Fruit fly (Drosophila melanogaster) whole organism, prepupa: ENCODE data around the gene CG7492.

ENCODE experiments used
- Blimp-1 ChIP-seq: fragments of 200-800 bp; sonication (Bioruptor generic); optimal IDR thresholded peaks from 3 replicates; lab custom pipeline; 2017; ENCODE audit warnings: missing biosample characterization, missing genetic modification characterization, mild to moderate bottlenecking, moderate library complexity, missing genetic modification reagents
- CG10631 ChIP-seq: fragments of 200-800 bp; sonication (Bioruptor generic); optimal IDR thresholded peaks from 2 replicates; lab custom pipeline; 2016; ENCODE audit warnings: missing biosample characterization, missing genetic modification characterization
- CG10669 ChIP-seq: fragments of 200-800 bp; sonication (Bioruptor generic); optimal IDR thresholded peaks from 3 replicates; lab custom pipeline; 2018; ENCODE audit warnings: missing biosample characterization, mild to moderate bottlenecking, missing genetic modification characterization, moderate library complexity
- CG11294 ChIP-seq: fragments of 200-800 bp; sonication (Bioruptor generic); IDR thresholded peaks from 2 replicates; pipeline ENCODE4 v1.3.6; 2022; ENCODE audit warnings: missing biosample characterization, missing genetic modification characterization
- CG11762 ChIP-seq: fragments of 200-800 bp; sonication (Bioruptor generic); optimal IDR thresholded peaks from 3 replicates; lab custom pipeline; 2016; ENCODE audit warnings: missing biosample characterization, missing genetic modification characterization; ENCODE audit not compliant: insufficient read depth
- CG11902 ChIP-seq: fragments of 200-800 bp; sonication (Bioruptor generic); optimal IDR thresholded peaks from 3 replicates; lab custom pipeline; 2016; ENCODE audit warnings: missing biosample characterization, missing genetic modification characterization
- CG1621 ChIP-seq: fragments of 200-800 bp; sonication (Bioruptor generic); optimal IDR thresholded peaks from 3 replicates; lab custom pipeline; 2018; ENCODE audit warnings: missing biosample characterization, mild to moderate bottlenecking, missing genetic modification characterization
- CG16779 ChIP-seq: fragments of 200-800 bp; sonication (Bioruptor generic); optimal IDR thresholded peaks from 3 replicates; lab custom pipeline; 2017; ENCODE audit warnings: missing biosample characterization, mild to moderate bottlenecking, missing genetic modification characterization
- CG3032 ChIP-seq: fragments of 200-800 bp; optimal IDR thresholded peaks from 2 replicates; lab custom pipeline; 2019; ENCODE audit warnings: missing biosample characterization, mild to moderate bottlenecking, missing genetic modification characterization, moderate library complexity
- CG31627 ChIP-seq: fragments of 200-800 bp; sonication (Bioruptor generic); optimal IDR thresholded peaks from 3 replicates; lab custom pipeline; 2016; ENCODE audit warnings: missing biosample characterization, missing genetic modification characterization
- CG32006 ChIP-seq: fragments of 200-800 bp; sonication (Bioruptor generic); optimal IDR thresholded peaks from 3 replicates; lab custom pipeline; 2017; ENCODE audit warnings: missing biosample characterization, mild to moderate bottlenecking, missing genetic modification characterization
- CG34406 ChIP-seq: fragments of 200-800 bp; sonication (Bioruptor generic); optimal IDR thresholded peaks from 3 replicates; lab custom pipeline; 2016; ENCODE audit warnings: missing biosample characterization, missing genetic modification characterization
- CG3919 ChIP-seq: fragments of 200-800 bp; sonication (Bioruptor generic); optimal IDR thresholded peaks from 3 replicates; lab custom pipeline; 2016; ENCODE audit warnings: missing biosample characterization, missing genetic modification characterization
- CG4318 ChIP-seq: fragments of 200-800 bp; sonication (Bioruptor generic); optimal IDR thresholded peaks from 3 replicates; lab custom pipeline; 2017; ENCODE audit warnings: missing biosample characterization, mild to moderate bottlenecking, missing genetic modification characterization
- CG6163 ChIP-seq: fragments of 200-800 bp; sonication (Bioruptor generic); IDR thresholded peaks from 3 replicates; pipeline ENCODE4 v1.3.6; 2022; ENCODE audit warnings: missing biosample characterization, missing genetic modification characterization
- CG6276 ChIP-seq: fragments of 200-800 bp; sonication (Bioruptor generic); optimal IDR thresholded peaks from 2 replicates; lab custom pipeline; 2017; ENCODE audit warnings: missing biosample characterization, mild to moderate bottlenecking, missing genetic modification characterization
- CG6792 ChIP-seq: fragments of 200-800 bp; sonication (Bioruptor generic); optimal IDR thresholded peaks from 3 replicates; lab custom pipeline; 2016; ENCODE audit warnings: missing biosample characterization, missing genetic modification characterization
- CG6854 ChIP-seq: fragments of 200-800 bp; sonication (Bioruptor generic); optimal IDR thresholded peaks from 2 replicates; lab custom pipeline; 2017; ENCODE audit warnings: missing biosample characterization, mild to moderate bottlenecking, missing genetic modification characterization
- CG8119 ChIP-seq: fragments of 200-800 bp; sonication (Bioruptor generic); IDR thresholded peaks from 3 replicates; pipeline ENCODE4 v1.3.6; 2022; ENCODE audit warnings: missing biosample characterization, missing genetic modification characterization
- CG8319 ChIP-seq: fragments of 200-800 bp; sonication (Bioruptor generic); optimal IDR thresholded peaks from 3 replicates; lab custom pipeline; 2016; ENCODE audit warnings: missing biosample characterization, missing genetic modification characterization
- CG9139 ChIP-seq: fragments of 200-800 bp; sonication (Bioruptor generic); optimal IDR thresholded peaks from 3 replicates; lab custom pipeline; 2017; ENCODE audit warnings: missing biosample characterization, mild to moderate bottlenecking, missing genetic modification characterization
- Eip75B ChIP-seq: fragments of 200-800 bp; sonication (Bioruptor generic); optimal IDR thresholded peaks from 3 replicates; lab custom pipeline; 2016; ENCODE audit warnings: missing biosample characterization, missing genetic modification characterization
- Eip78C ChIP-seq: fragments of 200-800 bp; sonication (Bioruptor generic); peaks from one replicate; lab custom pipeline; 2016; ENCODE audit warnings: missing biosample characterization, missing genetic modification characterization
- Ets21C ChIP-seq: fragments of 200-800 bp; sonication (Bioruptor generic); optimal IDR thresholded peaks from 3 replicates; lab custom pipeline; 2016; ENCODE audit warnings: missing biosample characterization, missing genetic modification characterization
- Ets96B ChIP-seq: fragments of 200-800 bp; optimal IDR thresholded peaks from 2 replicates; lab custom pipeline; 2019; ENCODE audit warnings: missing biosample characterization, mild to moderate bottlenecking, missing genetic modification characterization, moderate library complexity
- Gug ChIP-seq: fragments of 200-800 bp; sonication (Bioruptor generic); IDR thresholded peaks from 2 replicates; pipeline ENCODE4 v1.3.6; 2022; ENCODE audit warnings: missing biosample characterization, missing genetic modification characterization
- Hr38 ChIP-seq: sonication (Bioruptor generic); optimal IDR thresholded peaks from 2 replicates; lab custom pipeline; 2016; ENCODE audit warnings: missing biosample characterization, missing genetic modification characterization
- Hr39 ChIP-seq: fragments of 200-800 bp; sonication (Bioruptor generic); optimal IDR thresholded peaks from 2 replicates; lab custom pipeline; 2016; ENCODE audit warnings: missing biosample characterization, missing genetic modification characterization
- Hr4 ChIP-seq: fragments of 200-800 bp; sonication (Bioruptor generic); optimal IDR thresholded peaks from 3 replicates; lab custom pipeline; 2016; ENCODE audit warnings: missing biosample characterization, missing genetic modification characterization
- Lpt ChIP-seq: fragments of 200-800 bp; sonication (Bioruptor generic); optimal IDR thresholded peaks from 3 replicates; lab custom pipeline; 2016; ENCODE audit warnings: missing biosample characterization, missing genetic modification characterization
- Met ChIP-seq: fragments of 200-800 bp; sonication (Bioruptor generic); optimal IDR thresholded peaks from 3 replicates; lab custom pipeline; 2016; ENCODE audit warnings: missing biosample characterization, missing genetic modification characterization
- OdsH ChIP-seq: fragments of 200-800 bp; sonication (Bioruptor generic); optimal IDR thresholded peaks from 3 replicates; lab custom pipeline; 2016; ENCODE audit warnings: missing biosample characterization, missing genetic modification characterization
- Smox ChIP-seq: fragments of 200-800 bp; sonication (Bioruptor generic); optimal IDR thresholded peaks from 3 replicates; lab custom pipeline; 2016; ENCODE audit warnings: missing biosample characterization, missing genetic modification characterization
- Sox102F ChIP-seq: fragments of 200-800 bp; sonication (Bioruptor generic); optimal IDR thresholded peaks from 2 replicates; lab custom pipeline; 2016; ENCODE audit warnings: missing biosample characterization, mild to moderate bottlenecking, missing genetic modification characterization
- Sox14 ChIP-seq: fragments of 200-800 bp; sonication (Bioruptor generic); optimal IDR thresholded peaks from 3 replicates; lab custom pipeline; 2016; ENCODE audit warnings: missing biosample characterization, missing genetic modification characterization
- Sox15 ChIP-seq: fragments of 200-800 bp; sonication (Bioruptor generic); optimal IDR thresholded peaks from 3 replicates; lab custom pipeline; 2016; ENCODE audit warnings: missing biosample characterization, missing genetic modification characterization
- acj6 ChIP-seq: fragments of 200-800 bp; sonication (Bioruptor generic); optimal IDR thresholded peaks from 3 replicates; lab custom pipeline; 2016; ENCODE audit warnings: missing biosample characterization, missing genetic modification characterization
- cyc ChIP-seq: fragments of 200-800 bp; sonication (Bioruptor generic); optimal IDR thresholded peaks from 3 replicates; lab custom pipeline; 2016; ENCODE audit warnings: missing biosample characterization, missing genetic modification characterization
- dac ChIP-seq: fragments of 200-800 bp; sonication (Bioruptor generic); optimal IDR thresholded peaks from 2 replicates; lab custom pipeline; 2017; ENCODE audit warnings: missing biosample characterization, mild to moderate bottlenecking, missing genetic modification characterization
- dsx ChIP-seq: fragments of 200-800 bp; optimal IDR thresholded peaks from 3 replicates; lab custom pipeline; 2019; ENCODE audit warnings: missing biosample characterization, mild to moderate bottlenecking, missing genetic modification characterization, moderate library complexity; ENCODE audit not compliant: poor library complexity, severe bottlenecking
- eg ChIP-seq: fragments of 200-800 bp; sonication (Bioruptor generic); IDR thresholded peaks from 3 replicates; pipeline ENCODE4 v1.3.6; 2022; ENCODE audit warnings: missing biosample characterization, missing genetic modification characterization
- esn ChIP-seq: fragments of 200-800 bp; sonication (Bioruptor generic); optimal IDR thresholded peaks from 2 replicates; lab custom pipeline; 2016; ENCODE audit warnings: missing biosample characterization, mild to moderate bottlenecking, missing genetic modification characterization, moderate library complexity
- fd59A ChIP-seq: fragments of 200-800 bp; sonication (Bioruptor generic); optimal IDR thresholded peaks from 2 replicates; lab custom pipeline; 2017; ENCODE audit warnings: missing biosample characterization, mild to moderate bottlenecking, missing genetic modification characterization, missing genetic modification reagents
- fd85E ChIP-seq: fragments of 200-800 bp; sonication (Bioruptor generic); optimal IDR thresholded peaks from 3 replicates; lab custom pipeline; 2016; ENCODE audit warnings: missing biosample characterization, missing genetic modification characterization
- fkh ChIP-seq: fragments of 200-800 bp; sonication (Bioruptor generic); optimal IDR thresholded peaks from 3 replicates; lab custom pipeline; 2017; ENCODE audit warnings: missing biosample characterization, mild to moderate bottlenecking, missing genetic modification characterization, moderate library complexity
- lz ChIP-seq: fragments of 200-800 bp; sonication (Bioruptor generic); optimal IDR thresholded peaks from 3 replicates; lab custom pipeline; 2016; ENCODE audit warnings: missing biosample characterization, missing genetic modification characterization
- net ChIP-seq: fragments of 200-800 bp; sonication (Bioruptor generic); optimal IDR thresholded peaks from 3 replicates; lab custom pipeline; 2016; ENCODE audit warnings: missing biosample characterization, missing genetic modification characterization
- salr ChIP-seq, 2 experiments: fragments of 200-800 bp; sonication (Bioruptor generic); optimal IDR thresholded peaks; 3 replicates each; lab custom pipeline; 2016 to 2018; ENCODE audit warnings: missing biosample characterization in 2 of 2, missing genetic modification characterization in 2 of 2, mild to moderate bottlenecking in 1 of 2
- spab ChIP-seq: fragments of 200-800 bp; sonication (Bioruptor generic); optimal IDR thresholded peaks from 2 replicates; lab custom pipeline; 2017; ENCODE audit warnings: missing biosample characterization, mild to moderate bottlenecking, missing genetic modification characterization, missing genetic modification reagents
- ss ChIP-seq, 2 experiments: fragments of 200-800 bp; sonication (Bioruptor generic); optimal IDR thresholded peaks; 2 replicates in 1 of 2; 3 replicates in 1 of 2; lab custom pipeline; 2017 to 2018; ENCODE audit warnings: mild to moderate bottlenecking in 2 of 2, missing biosample characterization in 2 of 2, missing genetic modification characterization in 2 of 2, moderate library complexity in 1 of 2
- svp ChIP-seq: fragments of 200-800 bp; sonication (Bioruptor generic); peaks from one replicate; lab custom pipeline; 2016; ENCODE audit warnings: missing biosample characterization, missing genetic modification characterization
- vri ChIP-seq: fragments of 200-800 bp; sonication (Bioruptor generic); optimal IDR thresholded peaks from 3 replicates; lab custom pipeline; 2016; ENCODE audit warnings: missing biosample characterization, mild to moderate bottlenecking, missing genetic modification characterization

The CG7492 gene

DNA sequence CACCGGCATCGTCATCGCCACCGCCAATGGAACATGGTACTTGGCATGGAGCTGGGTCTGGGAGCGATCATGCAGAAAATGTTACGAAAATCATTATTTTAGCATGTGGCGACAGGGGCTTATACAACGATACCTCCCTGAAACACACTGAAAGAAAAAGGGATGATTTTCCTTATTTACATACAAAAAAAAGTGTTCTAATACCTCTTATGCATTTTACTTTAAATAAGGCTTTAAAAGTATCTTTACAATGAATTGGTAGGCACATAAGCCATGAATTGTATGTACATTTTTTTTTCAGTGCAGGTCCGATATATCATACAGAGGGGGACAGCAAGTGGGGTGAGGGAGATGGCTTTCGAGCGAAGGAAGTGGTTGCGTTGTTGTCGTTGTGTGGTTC, 40.3 kb downstream of the CG7492 start:
- no peak for TF ChIP-seq CG16779 (tag; lab: Kevin White, UChicago)
- peak; percentile 30 for TF ChIP-seq CG8319
- no peak for TF ChIP-seq fd85E (GFP tag; lab: Kevin White, UChicago)
- peak; percentile 69 for TF ChIP-seq OdsH (GFP tag; lab: Kevin White, UChicago)
- peak; percentile 43 for TF ChIP-seq fd59A
- peak; percentile 63 for TF ChIP-seq CG11902 (GFP tag; lab: Kevin White, UChicago)
- peak; percentile 84 for TF ChIP-seq cyc (GFP tag; lab: Kevin White, UChicago)
- peak; percentile 48 for TF ChIP-seq CG3032
- TF ChIP-seq CG6163 (GFP tag; lab: Robert Waterston, UW) = peak; percentile 80
- TF ChIP-seq Sox15 = peak; percentile 41
- peak; percentile 74 for TF ChIP-seq CG3919 (GFP tag; lab: Kevin White, UChicago)
- peak; percentile 77 for TF ChIP-seq lz (GFP tag; lab: Kevin White, UChicago)
- peak; percentile 84 for TF ChIP-seq Hr39
- TF ChIP-seq Hr38 (GFP tag; lab: Kevin White, UChicago) = no peak
- peak; percentile 27; the same call in 1 of the 2 replicates for TF ChIP-seq Gug
- peak; percentile 69 for TF ChIP-seq Hr4 (GFP tag; lab: Kevin White, UChicago)
- no peak for TF ChIP-seq CG6854 (GFP tag; lab: Kevin White, UChicago)
- peak; percentile 47 for TF ChIP-seq CG11762 (GFP tag; lab: Kevin White, UChicago)
- peak; percentile 75 for TF ChIP-seq Smox (GFP tag; lab: Kevin White, UChicago)
- peak; percentile 70 for TF ChIP-seq CG6792 (GFP tag; lab: Kevin White, UChicago)
- TF ChIP-seq dac = no peak
- peak; percentile 72 for TF ChIP-seq CG34406 (GFP tag; lab: Kevin White, UChicago)
- peak; percentile 42 for TF ChIP-seq dsx (GFP tag; lab: Kevin White, UChicago)
- TF ChIP-seq salr (GFP tag; optimal IDR thresholded peaks at IDR 0.05; lab: Kevin White, UChicago) = peak; percentile 22 to 32
- peak; percentile 58 for TF ChIP-seq CG1621 (tag; lab: Kevin White, UChicago)
- peak; percentile 39 for TF ChIP-seq spab (GFP tag; lab: Kevin White, UChicago)
- peak; percentile 69 for TF ChIP-seq net (GFP tag; lab: Kevin White, UChicago)
- TF ChIP-seq CG8119 (GFP tag; lab: Robert Waterston, UW) = peak; percentile 49; the same call in 1 of the 3 replicates
- peak; percentile 74 for TF ChIP-seq Sox14 (GFP tag; lab: Kevin White, UChicago)
- TF ChIP-seq Sox102F = peak; percentile 76
- peak; percentile 64 for TF ChIP-seq CG32006 (GFP tag; lab: Kevin White, UChicago)
- TF ChIP-seq Lpt (GFP tag; lab: Kevin White, UChicago) = no peak
- TF ChIP-seq CG4318 (GFP tag; lab: Kevin White, UChicago) = peak; percentile 13
- peak; percentile 86 for TF ChIP-seq esn (GFP tag; lab: Kevin White, UChicago)
- TF ChIP-seq Met = peak; percentile 86
- TF ChIP-seq CG9139 = peak; percentile 37
- peak; percentile 69 for TF ChIP-seq CG10631 (GFP tag; lab: Kevin White, UChicago)
- peak; percentile 75 for TF ChIP-seq acj6
- peak; percentile 76 for TF ChIP-seq Eip75B (GFP tag; lab: Kevin White, UChicago)
- peak; percentile 71 for TF ChIP-seq vri (GFP tag; lab: Kevin White, UChicago)
- TF ChIP-seq CG6276 (GFP tag; lab: Kevin White, UChicago) = peak; percentile 32
- peak; percentile 70 for TF ChIP-seq Ets21C (GFP tag; lab: Kevin White, UChicago)
- TF ChIP-seq svp (GFP tag; lab: Kevin White, UChicago) = peak; percentile 90
- TF ChIP-seq Eip78C (GFP tag; lab: Kevin White, UChicago) = peak; percentile 93
- peak; percentile 81 for TF ChIP-seq CG31627 (GFP tag; lab: Kevin White, UChicago)
- TF ChIP-seq ss (GFP tag; optimal IDR thresholded peaks at IDR 0.05; lab: Kevin White, UChicago) = peak; percentile 46 to 54
- no peak for TF ChIP-seq Blimp-1
- peak; percentile 54; the same call in 2 of the 3 replicates for TF ChIP-seq eg
- peak; percentile 64 for TF ChIP-seq CG10669 (GFP tag; lab: Kevin White, UChicago)
- no peak for TF ChIP-seq CG11294 (GFP tag; lab: Robert Waterston, UW)
- TF ChIP-seq Ets96B (tag; lab: Kevin White, UChicago) = peak; percentile 62
- TF ChIP-seq fkh (GFP tag; lab: Kevin White, UChicago) = no peak
